Worm (Caenorhabditis elegans): ENCODE results near the gene R151.2.
A peak's percentile ranks its signal among the peaks of the same experiment; 100 is the strongest.

The R151.2 gene

DNA sequence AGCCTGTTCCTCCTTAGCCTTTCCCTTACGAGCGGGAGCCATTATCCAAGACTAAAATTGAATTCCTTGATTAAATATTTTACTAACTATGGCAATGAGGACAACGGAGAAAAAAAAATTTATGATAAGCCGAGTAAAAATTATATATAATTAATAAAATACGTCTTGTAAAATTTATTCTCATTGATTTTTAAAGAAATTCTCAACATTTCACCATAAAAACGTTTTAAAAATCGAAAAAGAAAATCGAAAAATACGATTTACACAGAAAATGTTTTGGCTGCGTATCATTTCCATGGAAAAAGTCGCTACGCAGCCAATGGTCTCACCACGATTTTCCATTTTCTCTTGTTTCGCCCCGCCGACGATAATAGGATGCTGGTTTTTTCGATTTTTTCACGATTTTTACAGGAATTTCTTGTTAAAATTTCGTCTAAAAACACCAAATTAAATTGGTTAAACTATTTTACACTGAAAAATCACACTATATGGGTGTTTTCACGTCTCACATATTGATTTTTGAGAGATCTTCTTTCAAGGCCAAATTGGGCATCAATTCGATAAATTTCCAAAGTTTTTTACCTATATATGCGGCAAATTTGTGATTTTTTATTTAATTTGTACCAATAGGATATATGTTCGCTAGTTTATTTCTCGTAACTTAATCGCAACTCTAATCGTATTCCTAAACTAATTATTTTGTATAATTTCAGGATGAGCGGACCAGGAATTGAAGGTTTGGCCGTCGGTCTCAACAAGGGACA lies 30.0 kb upstream of the R151.2 start, which contains the start of the genes rps-14 and rpl-36:
rps-14 (minus strand) TSS at position 51 of the 764 bp plus-strand sequence.
rpl-36 (plus strand) TSS at position 714 of the 764 bp plus-strand sequence.
- TF ChIP-seq rpc-1 (optimal IDR thresholded peaks at IDR 0.05) (no peak), rpc-1 (tag; optimal IDR thresholded peaks at IDR 0.05) (no peak), snpc-3.4 (tag; optimal IDR thresholded peaks at IDR 0.05) (peak; percentile 70), him-1 (tag; optimal IDR thresholded peaks at IDR 0.05) (peak; percentile 17), lin-26 (GFP tag; IDR thresholded peaks at IDR 0.05) (no peak), madf-3 (GFP tag; IDR thresholded peaks at IDR 0.05) (peak; percentile 88), pha-4 (tag; optimal IDR thresholded peaks at IDR 0.05) (peak; percentile 89), nfya-1 (tag; optimal IDR thresholded peaks at IDR 0.05; ENCODE audit: borderline replicate concordance, insufficient read depth) (no peak), sea-2 (GFP tag; IDR thresholded peaks at IDR 0.05) (no peak), lin-35 (GFP tag; optimal IDR thresholded peaks at IDR 0.05) (peak in 1 of 3 experiments; percentile 86), ceh-79 (tag; optimal IDR thresholded peaks at IDR 0.05) (no peak), cebp-2 (GFP tag; IDR thresholded peaks at IDR 0.05) (no peak), F57C9.4 (tag; optimal IDR thresholded peaks at IDR 0.05) (no peak), snpc-4 (GFP tag; optimal IDR thresholded peaks at IDR 0.05) (no peak), snpc-4 (tag; optimal IDR thresholded peaks at IDR 0.05) (peak; percentile 47 to 73 (median 57)), madf-8 (GFP tag; conservative IDR thresholded peaks at IDR 0.05) (0 out of 2 replicates have a peak, but pooled peaks have one; percentile 15), dox-1 (GFP tag; IDR thresholded peaks at IDR 0.05) (peak; percentile 41; the same call in 1 of the 2 replicates), lsl-1 (GFP tag; optimal IDR thresholded peaks at IDR 0.05) (peak; percentile 13), D2030.7 (GFP tag; IDR thresholded peaks at IDR 0.05) (peak; percentile 71), Y67H2A.10 (GFP tag; conservative IDR thresholded peaks at IDR 0.05) (peak; percentile 23; the same call in 1 of the 2 replicates), ZK185.1 (tag; optimal IDR thresholded peaks at IDR 0.05; ENCODE audit: poor library complexity, severe bottlenecking) (peak; percentile 57), ceh-58 (GFP tag; IDR thresholded peaks at IDR 0.05) (no peak), ztf-26 (tag; optimal IDR thresholded peaks at IDR 0.05) (peak; percentile 32), ztf-18 (tag; optimal IDR thresholded peaks at IDR 0.05) (peak; percentile 1), aptf-2 (GFP tag; conservative IDR thresholded peaks at IDR 0.05) (no peak), mcd-1 (GFP tag; IDR thresholded peaks at IDR 0.05) (peak; percentile 84), K11D2.4 (GFP tag; IDR thresholded peaks at IDR 0.05) (0 out of 2 replicates have a peak, but pooled peaks have one; percentile 34), repo-1 (tag; optimal IDR thresholded peaks at IDR 0.05) (no peak), bed-1 (GFP tag; IDR thresholded peaks at IDR 0.05) (no peak), madf-6 (GFP tag; IDR thresholded peaks at IDR 0.05) (peak; percentile 70), ekl-4 (GFP tag; IDR thresholded peaks at IDR 0.05) (peak; percentile 36; the same call in 1 of the 2 replicates), ceh-40 (GFP tag; IDR thresholded peaks at IDR 0.05) (no peak), aptf-3 (GFP tag; IDR thresholded peaks at IDR 0.05) (no peak), athp-1 (tag; optimal IDR thresholded peaks at IDR 0.05) (no peak), fkh-3 (tag; optimal IDR thresholded peaks at IDR 0.05) (no peak), C06A6.2 (GFP tag; conservative IDR thresholded peaks at IDR 0.05) (no peak), ceh-91 (GFP tag; IDR thresholded peaks at IDR 0.05) (peak; percentile 62; the same call in 1 of the 2 replicates), nhr-90 (tag; optimal IDR thresholded peaks at IDR 0.05) (no peak), die-1 (tag; optimal IDR thresholded peaks at IDR 0.05) (no peak), F23B12.7 (tag; optimal IDR thresholded peaks at IDR 0.05; ENCODE audit: insufficient read depth) (peak; percentile 96), efl-1 (GFP tag; optimal IDR thresholded peaks at IDR 0.05) (peak; percentile 60), zfh-2 (GFP tag; conservative IDR thresholded peaks at IDR 0.05) (no peak), nfyb-1 (GFP tag; IDR thresholded peaks at IDR 0.05) (0 out of 2 replicates have a peak, but pooled peaks have one; percentile 47), rcor-1 (GFP tag; IDR thresholded peaks at IDR 0.05) (peak; percentile 34; the same call in 1 of the 2 replicates), lin-54 (GFP tag; optimal IDR thresholded peaks at IDR 0.05) (peak; percentile 81), Y53F4B.3 (GFP tag; IDR thresholded peaks at IDR 0.05) (no peak), F33H1.4 (GFP tag; IDR thresholded peaks at IDR 0.05) (peak; percentile 98), T26A5.8 (tag; optimal IDR thresholded peaks at IDR 0.05) (no peak)

Data from whole organism, young adult.